Fruit fly (Drosophila melanogaster): ENCODE data around the gene Ir94h.

DNA sequence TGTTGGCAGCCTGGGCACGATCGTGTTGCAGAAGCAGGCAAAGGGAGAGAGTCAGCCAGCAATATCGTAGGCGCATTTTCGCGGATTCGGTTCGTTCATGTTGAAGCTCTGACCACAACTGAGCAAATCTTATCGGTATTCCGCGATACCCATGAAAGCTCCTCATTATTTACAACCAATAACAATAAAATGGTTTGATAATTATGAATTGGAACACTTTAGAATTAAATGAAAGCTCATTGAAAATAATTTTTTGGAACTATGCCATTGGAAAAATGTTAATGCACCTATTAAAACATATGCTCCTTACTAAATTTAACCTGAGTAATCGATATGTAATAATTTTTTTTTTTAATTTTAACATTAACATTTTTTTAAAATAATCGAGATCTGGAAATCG is 49.3 kb downstream of the Ir94h start, which contains the start of gene Ugt303B1:
- TF ChIP-seq rn (GFP tag; IDR thresholded peaks at IDR 0.05) = no peak
- no peak for TF ChIP-seq Pif1A (GFP tag; optimal IDR thresholded peaks at IDR 0.05)
- TF ChIP-seq CG9948 (tag; optimal IDR thresholded peaks at IDR 0.05) = no peak
- no peak for TF ChIP-seq EcR (GFP tag; optimal IDR thresholded peaks at IDR 0.05)
- TF ChIP-seq CG15710 (tag; optimal IDR thresholded peaks at IDR 0.05) = no peak
- TF ChIP-seq CG8301 (tag; optimal IDR thresholded peaks at IDR 0.05) = no peak
